Fruit fly (Drosophila melanogaster) whole organism, embryonic: ENCODE data around the gene Rpn9.

Experiments used
- ATbp ChIP-seq: fragments of 200-800 bp; sonication (Bioruptor generic); optimal IDR thresholded peaks from 2 replicates; lab custom pipeline; 2017; ENCODE audit warnings: missing biosample characterization, mild to moderate bottlenecking, missing genetic modification characterization, missing genetic modification reagents
- Abd-B ChIP-seq: fragments of 200-800 bp; sonication (Bioruptor generic); optimal IDR thresholded peaks from 2 replicates; lab custom pipeline; 2018; ENCODE audit warnings: missing biosample characterization, mild to moderate bottlenecking, missing genetic modification characterization, moderate library complexity
- Bdp1 ChIP-seq: fragments of 200-800 bp; sonication (Bioruptor generic); optimal IDR thresholded peaks from 3 replicates; lab custom pipeline; 2016; ENCODE audit warnings: missing biosample characterization, missing genetic modification characterization
- CG12219 ChIP-seq: fragments of 200-800 bp; sonication (Bioruptor generic); optimal IDR thresholded peaks from 3 replicates; lab custom pipeline; 2018; ENCODE audit warnings: missing biosample characterization, mild to moderate bottlenecking, missing genetic modification characterization
- CG12942 ChIP-seq: fragments of 200-800 bp; sonication (Bioruptor generic); optimal IDR thresholded peaks from 3 replicates; lab custom pipeline; 2016; ENCODE audit warnings: missing biosample characterization, missing genetic modification characterization
- CG13287 ChIP-seq: fragments of 200-800 bp; sonication (Bioruptor generic); IDR thresholded peaks from 2 replicates; pipeline ENCODE4 v1.3.6; 2022; ENCODE audit warnings: missing biosample characterization, missing genetic modification characterization; ENCODE audit not compliant: partially characterized antibody
- CG1603 ChIP-seq: fragments of 200-800 bp; sonication (Bioruptor generic); optimal IDR thresholded peaks from 2 replicates; lab custom pipeline; 2019; ENCODE audit warnings: missing biosample characterization, mild to moderate bottlenecking, missing genetic modification characterization, moderate library complexity
- CG1647 ChIP-seq: fragments of 200-800 bp; sonication (Bioruptor generic); optimal IDR thresholded peaks from 3 replicates; lab custom pipeline; 2016; ENCODE audit warnings: missing biosample characterization, missing genetic modification characterization
- CG2202 ChIP-seq: fragments of 200-800 bp; sonication (Bioruptor generic); optimal IDR thresholded peaks from 2 replicates; lab custom pipeline; 2018; ENCODE audit warnings: missing biosample characterization, mild to moderate bottlenecking, missing genetic modification characterization
- CG31365 ChIP-seq: fragments of 200-800 bp; sonication (Bioruptor generic); optimal IDR thresholded peaks from 2 replicates; lab custom pipeline; 2018; ENCODE audit warnings: missing biosample characterization, mild to moderate bottlenecking, missing genetic modification characterization
- CG4282 ChIP-seq: fragments of 200-800 bp; sonication (Bioruptor generic); optimal IDR thresholded peaks from 2 replicates; lab custom pipeline; 2016; ENCODE audit warnings: missing biosample characterization, missing genetic modification characterization
- CG6791 ChIP-seq: fragments of 200-800 bp; sonication (Bioruptor generic); IDR thresholded peaks from 3 replicates; pipeline ENCODE4 v1.3.6; 2022; ENCODE audit warnings: missing biosample characterization, missing genetic modification characterization; ENCODE audit not compliant: partially characterized antibody
- CG6854 ChIP-seq: fragments of 200-800 bp; sonication (Bioruptor generic); optimal IDR thresholded peaks from 3 replicates; lab custom pipeline; 2017; ENCODE audit warnings: missing biosample characterization, mild to moderate bottlenecking, missing genetic modification characterization
- CG7357 ChIP-seq: fragments of 200-800 bp; sonication (Bioruptor generic); IDR thresholded peaks from 3 replicates; pipeline ENCODE4 v1.3.6; 2022; ENCODE audit warnings: missing biosample characterization, missing genetic modification characterization
- Dad ChIP-seq: fragments of 200-800 bp; sonication (Bioruptor generic); optimal IDR thresholded peaks from 3 replicates; lab custom pipeline; 2016; ENCODE audit warnings: missing biosample characterization, missing genetic modification characterization
- Dref ChIP-seq: fragments of 200-800 bp; sonication (Bioruptor generic); IDR thresholded peaks from 2 replicates; pipeline ENCODE4 v1.3.6; 2022; ENCODE audit warnings: missing biosample characterization, missing genetic modification characterization
- HLHmδ ChIP-seq: fragments of 200-800 bp; sonication (Bioruptor generic); optimal IDR thresholded peaks from 2 replicates; lab custom pipeline; 2018; ENCODE audit warnings: missing biosample characterization, mild to moderate bottlenecking, missing genetic modification characterization, moderate library complexity
- HmgZ ChIP-seq: fragments of 200-800 bp; sonication (Bioruptor generic); optimal IDR thresholded peaks from 2 replicates; lab custom pipeline; 2018; ENCODE audit warnings: missing biosample characterization, mild to moderate bottlenecking, missing genetic modification characterization
- Hr78 ChIP-seq, 2 experiments: fragments of 200-800 bp in 1 of 2; fragments of >200 bp in 1 of 2; sonication (Bioruptor generic) in 1 of 2; optimal IDR thresholded peaks; 2 replicates each; lab custom pipeline; 2017 to 2019; ENCODE audit warnings: missing biosample characterization in 2 of 2, missing genetic modification characterization in 2 of 2, mild to moderate bottlenecking in 1 of 2, moderate library complexity in 1 of 2
- Lim3 ChIP-seq: fragments of 200-800 bp; sonication (Bioruptor generic); IDR thresholded peaks from 2 replicates; pipeline ENCODE4 v1.3.6; 2022; ENCODE audit warnings: missing biosample characterization, missing genetic modification characterization
- Med ChIP-seq: fragments of 200-800 bp; sonication (Bioruptor generic); peaks from one replicate; lab custom pipeline; 2016; ENCODE audit warnings: missing biosample characterization, missing genetic modification characterization, mild to moderate bottlenecking, inconsistent platforms, moderate library complexity
- Myb ChIP-seq: fragments of 200-800 bp; sonication (Bioruptor generic); optimal IDR thresholded peaks from 2 replicates; lab custom pipeline; 2016; ENCODE audit warnings: missing biosample characterization, missing genetic modification characterization
- Optix ChIP-seq: fragments of 200-800 bp; sonication (Bioruptor generic); IDR thresholded peaks from 3 replicates; pipeline ENCODE4 v1.3.6; 2022; ENCODE audit warnings: missing biosample characterization, missing genetic modification characterization
- Sry-β ChIP-seq: fragments of 200-800 bp; sonication (Bioruptor generic); optimal IDR thresholded peaks from 2 replicates; lab custom pipeline; 2018; ENCODE audit warnings: missing biosample characterization, mild to moderate bottlenecking, missing genetic modification characterization, moderate library complexity
- Xrp1 ChIP-seq: fragments of 200-800 bp; sonication (Bioruptor generic); IDR thresholded peaks from 2 replicates; pipeline ENCODE4 v1.3.6; 2022; ENCODE audit warnings: missing biosample characterization, missing genetic modification characterization
- amos ChIP-seq: fragments of 200-800 bp; sonication (Bioruptor generic); IDR thresholded peaks from 2 replicates; pipeline ENCODE4 v1.3.6; 2022; ENCODE audit warnings: missing biosample characterization, missing genetic modification characterization; ENCODE audit not compliant: partially characterized antibody
- ase ChIP-seq: fragments of 200-800 bp; sonication (Bioruptor generic); IDR thresholded peaks from 3 replicates; pipeline ENCODE4 v1.3.6; 2022; ENCODE audit warnings: missing biosample characterization, missing genetic modification characterization
- caup ChIP-seq: fragments of 200-800 bp; sonication (Bioruptor generic); optimal IDR thresholded peaks from 3 replicates; lab custom pipeline; 2017; ENCODE audit warnings: missing biosample characterization, mild to moderate bottlenecking, missing genetic modification characterization, moderate library complexity; ENCODE audit not compliant: severe bottlenecking
- chm ChIP-seq: fragments of 200-800 bp; sonication (Bioruptor generic); IDR thresholded peaks from 2 replicates; pipeline ENCODE4 v1.3.6; 2022; ENCODE audit warnings: missing biosample characterization, missing genetic modification characterization
- croc ChIP-seq: fragments of 200-800 bp; sonication (Bioruptor generic); conservative IDR thresholded peaks from 3 replicates; pipeline ENCODE4 v1.3.6; 2022; ENCODE audit warnings: missing biosample characterization, missing genetic modification characterization
- dm ChIP-seq: fragments of 200-800 bp; sonication (Bioruptor generic); optimal IDR thresholded peaks from 3 replicates; lab custom pipeline; 2016; ENCODE audit warnings: missing biosample characterization, missing genetic modification characterization
- dpn ChIP-seq, 2 experiments: fragments of 200-800 bp; sonication (Bioruptor generic); optimal IDR thresholded peaks; 3 replicates each; lab custom pipeline; 2016; ENCODE audit warnings: missing biosample characterization in 2 of 2, missing genetic modification characterization in 2 of 2
- exex ChIP-seq: fragments of 200-800 bp; sonication (Bioruptor generic); optimal IDR thresholded peaks from 4 replicates; lab custom pipeline; 2018; ENCODE audit warnings: missing biosample characterization, mild to moderate bottlenecking, missing genetic modification characterization, moderate library complexity
- fd3F ChIP-seq: fragments of 200-800 bp; sonication (Bioruptor generic); optimal IDR thresholded peaks from 2 replicates; lab custom pipeline; 2018; ENCODE audit warnings: missing biosample characterization, mild to moderate bottlenecking, missing genetic modification characterization, moderate library complexity
- gfzf ChIP-seq: fragments of 200-800 bp; sonication (Bioruptor generic); optimal IDR thresholded peaks from 2 replicates; lab custom pipeline; 2016; ENCODE audit warnings: missing biosample characterization, mild to moderate bottlenecking, missing genetic modification characterization, moderate library complexity
- grau ChIP-seq: fragments of 200-800 bp; optimal IDR thresholded peaks from 3 replicates; lab custom pipeline; 2019; ENCODE audit warnings: missing biosample characterization, mild to moderate bottlenecking, missing genetic modification characterization, moderate library complexity
- gsb-n ChIP-seq: fragments of 200-800 bp; sonication (Bioruptor generic); optimal IDR thresholded peaks from 3 replicates; lab custom pipeline; 2018; ENCODE audit warnings: missing biosample characterization, mild to moderate bottlenecking, missing genetic modification characterization
- hth ChIP-seq: fragments of >200 bp; optimal IDR thresholded peaks from 2 replicates; lab custom pipeline; 2017; ENCODE audit warnings: inconsistent platforms
- klu ChIP-seq: fragments of 200-800 bp; sonication (Bioruptor generic); IDR thresholded peaks from 2 replicates; pipeline ENCODE4 v1.3.6; 2022; ENCODE audit warnings: missing biosample characterization, missing genetic modification characterization
- luna ChIP-seq: fragments of 200-800 bp; sonication (Bioruptor generic); optimal IDR thresholded peaks from 2 replicates; lab custom pipeline; 2016; ENCODE audit warnings: missing biosample characterization, missing genetic modification characterization
- mld ChIP-seq: fragments of 200-800 bp; sonication (Bioruptor generic); IDR thresholded peaks from 3 replicates; pipeline ENCODE4 v1.3.6; 2022; ENCODE audit warnings: missing biosample characterization, missing genetic modification characterization; ENCODE audit not compliant: partially characterized antibody
- onecut ChIP-seq: fragments of 200-800 bp; sonication (Bioruptor generic); IDR thresholded peaks from 2 replicates; pipeline ENCODE4 v1.3.6; 2022; ENCODE audit warnings: missing biosample characterization, missing genetic modification characterization
- pfk ChIP-seq: fragments of 200-800 bp; sonication (Bioruptor generic); optimal IDR thresholded peaks from 2 replicates; lab custom pipeline; 2018; ENCODE audit warnings: missing biosample characterization, mild to moderate bottlenecking, missing genetic modification characterization, moderate library complexity
- pros ChIP-seq: fragments of 200-800 bp; sonication (Bioruptor generic); optimal IDR thresholded peaks from 3 replicates; lab custom pipeline; 2019; ENCODE audit warnings: missing biosample characterization, mild to moderate bottlenecking, missing genetic modification characterization, moderate library complexity
- pzg ChIP-seq: fragments of 200-800 bp; sonication (Bioruptor generic); optimal IDR thresholded peaks from 3 replicates; lab custom pipeline; 2018; ENCODE audit warnings: missing biosample characterization, mild to moderate bottlenecking, missing genetic modification characterization, moderate library complexity
- run ChIP-seq: fragments of 200-800 bp; sonication (Bioruptor generic); optimal IDR thresholded peaks from 3 replicates; lab custom pipeline; 2018; ENCODE audit warnings: missing biosample characterization, mild to moderate bottlenecking, missing genetic modification characterization
- sim ChIP-seq: fragments of 200-800 bp; sonication (Bioruptor generic); IDR thresholded peaks from 2 replicates; pipeline ENCODE4 v1.3.6; 2022; ENCODE audit warnings: missing biosample characterization, missing genetic modification characterization
- slbo ChIP-seq: fragments of 200-800 bp; sonication (Bioruptor generic); IDR thresholded peaks from 2 replicates; pipeline ENCODE4 v1.3.6; 2022; ENCODE audit warnings: missing biosample characterization, missing genetic modification characterization

The Rpn9 gene

dm6 chr3R:23773610-23774364 is 40.5 kb upstream of the Rpn9 start, which contains the start of gene CG10208 (continued):
- TF ChIP-seq exex (tag; lab: Kevin White, UChicago) = peak; percentile 22
- peak; percentile 55 for TF ChIP-seq Dref
- peak; percentile 18 for TF ChIP-seq pzg
- no peak for TF ChIP-seq Hr78 (GFP tag; optimal IDR thresholded peaks at IDR 0.05; lab: Kevin White, UChicago)
- no peak for TF ChIP-seq croc (GFP tag; lab: Robert Waterston, UW)
- TF ChIP-seq dm (GFP tag; lab: Kevin White, UChicago) = no peak
- peak; percentile 31; the same call in 1 of the 2 replicates for TF ChIP-seq slbo (GFP tag; lab: Robert Waterston, UW)
- TF ChIP-seq CG13287 (GFP tag; lab: Robert Waterston, UW) = peak; percentile 30; the same call in 1 of the 2 replicates

- TF ChIP-seq amos = no peak
- peak; percentile 88 for TF ChIP-seq fd3F (GFP tag; lab: Kevin White, UChicago)
- peak; percentile 74 for TF ChIP-seq chm (GFP tag; lab: Robert Waterston, UW)
- peak; percentile 19 for TF ChIP-seq CG31365 (tag; lab: Kevin White, UChicago)
- peak; percentile 78 for TF ChIP-seq CG2202 (tag; lab: Kevin White, UChicago)
- peak; percentile 59 for TF ChIP-seq Sry-β (GFP tag; lab: Kevin White, UChicago)
- peak; percentile 91 for TF ChIP-seq grau (tag; lab: Kevin White, UChicago)
- peak; percentile 91 for TF ChIP-seq CG7357 (GFP tag; lab: Robert Waterston, UW)
- TF ChIP-seq caup = peak; percentile 86
- TF ChIP-seq CG6791 (GFP tag; lab: Robert Waterston, UW) = no peak
- TF ChIP-seq sim (GFP tag; lab: Robert Waterston, UW) = peak; percentile 88; the same call in 1 of the 2 replicates
- peak; percentile 85 for TF ChIP-seq ATbp (GFP tag; lab: Kevin White, UChicago)
- peak; percentile 16 for TF ChIP-seq gfzf (GFP tag; lab: Kevin White, UChicago)
- no peak for TF ChIP-seq pfk
- no peak for TF ChIP-seq mld (GFP tag; lab: Robert Waterston, UW)
- TF ChIP-seq Bdp1 (GFP tag; lab: Kevin White, UChicago) = peak; percentile 36
- TF ChIP-seq CG1647 (GFP tag; lab: Kevin White, UChicago) = peak; percentile 8
- TF ChIP-seq hth (lab: Kevin White, UChicago) = no peak
- peak; percentile 24 for TF ChIP-seq Dad (GFP tag; lab: Kevin White, UChicago)
- TF ChIP-seq onecut (GFP tag; lab: Robert Waterston, UW) = peak; percentile 74
- TF ChIP-seq Med (GFP tag; lab: Kevin White, UChicago) = peak; percentile 91
- TF ChIP-seq CG1603 = no peak
- TF ChIP-seq klu (GFP tag; lab: Robert Waterston, UW) = peak; percentile 96
- TF ChIP-seq Optix = peak; percentile 93
- TF ChIP-seq CG12219 (GFP tag; lab: Kevin White, UChicago) = peak; percentile 40
- TF ChIP-seq Myb = peak; percentile 2
- no peak for TF ChIP-seq HLHmδ (GFP tag; lab: Kevin White, UChicago)
- TF ChIP-seq Lim3 = peak; percentile 78
- TF ChIP-seq run (tag; lab: Kevin White, UChicago) = peak; percentile 74
- TF ChIP-seq HmgZ (tag; lab: Kevin White, UChicago) = peak; percentile 88
- peak; percentile 98 for TF ChIP-seq Xrp1
- TF ChIP-seq Abd-B (GFP tag; lab: Kevin White, UChicago) = peak; percentile 95
- TF ChIP-seq luna (GFP tag; lab: Kevin White, UChicago) = no peak
- TF ChIP-seq CG12942 (GFP tag; lab: Kevin White, UChicago) = peak; percentile 92
- TF ChIP-seq ase (GFP tag; lab: Robert Waterston, UW) = peak; percentile 96
- TF ChIP-seq CG6854 (GFP tag; lab: Kevin White, UChicago) = no peak
- peak; percentile 95 for TF ChIP-seq gsb-n (tag; lab: Kevin White, UChicago)
- no peak for TF ChIP-seq CG4282 (GFP tag; lab: Kevin White, UChicago)
- TF ChIP-seq dpn (GFP tag; optimal IDR thresholded peaks at IDR 0.05; lab: Kevin White, UChicago) = peak; percentile 31 to 93
- TF ChIP-seq pros (GFP tag; lab: Kevin White, UChicago) = no peak
These were observed 39.5 kb upstream of the Rpn9 start, which contains the start of gene tst for dm6 chr3R:23772808-23773207. Gene tst (minus strand): TSS chr3R:23772859.
